Worm (Caenorhabditis elegans) whole organism, L4 larva: Measurements from ENCODE around the gene glb-20.

ENCODE experiments used
- F49E8.2 ChIP-seq: sonication (generic microtip); optimal IDR thresholded peaks from 2 replicates; lab custom pipeline; 2016; ENCODE audit warnings: missing compliant biosample characterization, mild to moderate bottlenecking, missing genetic modification characterization, borderline replicate concordance
- T26A8.4 ChIP-seq: fragments of 200-800 bp; sonication (Bioruptor generic); IDR thresholded peaks from 2 replicates; pipeline ENCODE4 v1.3.6; 2022; ENCODE audit warnings: missing genetic modification characterization, missing compliant biosample characterization
- ceh-32 ChIP-seq: sonication (generic microtip); optimal IDR thresholded peaks from 2 replicates; lab custom pipeline; 2016; ENCODE audit warnings: mild to moderate bottlenecking, missing genetic modification characterization, missing compliant biosample characterization; ENCODE audit not compliant: poor library complexity
- ceh-82 ChIP-seq: sonication (generic microtip); optimal IDR thresholded peaks from 2 replicates; lab custom pipeline; 2017; ENCODE audit warnings: missing biosample characterization, missing genetic modification characterization
- ces-1 ChIP-seq: fragments of 150-350 bp; sonication (generic microtip); optimal IDR thresholded peaks from 4 replicates; lab custom pipeline; 2014; ENCODE audit warnings: missing biosample characterization, missing genetic modification reagents, missing genetic modification characterization
- hlh-30 ChIP-seq: sonication (generic microtip); optimal IDR thresholded peaks from 2 replicates; lab custom pipeline; 2017; ENCODE audit warnings: antibody characterized with exemption, mild to moderate bottlenecking, missing genetic modification characterization, missing compliant biosample characterization; ENCODE audit not compliant: insufficient read depth
- nhr-11 ChIP-seq: fragments of 150-350 bp; optimal IDR thresholded peaks from 2 replicates; lab custom pipeline; 2014; ENCODE audit warnings: missing biosample characterization, missing genetic modification characterization
- php-3 ChIP-seq: fragments of 200-800 bp; sonication (Bioruptor generic); IDR thresholded peaks from 2 replicates; pipeline ENCODE4 v1.3.6; 2022; ENCODE audit warnings: missing genetic modification reagents, missing genetic modification characterization, missing compliant biosample characterization
- skn-1 ChIP-seq: fragments of 150-350 bp; optimal IDR thresholded peaks from 2 replicates; lab custom pipeline; 2014; ENCODE audit warnings: missing biosample characterization, missing genetic modification characterization
- snpc-1.2 ChIP-seq: fragments of 200-800 bp; sonication (Bioruptor generic); IDR thresholded peaks from 2 replicates; pipeline ENCODE4 v1.3.6; 2022; ENCODE audit warnings: missing genetic modification reagents, missing genetic modification characterization, missing compliant biosample characterization
- snpc-4 ChIP-seq: fragments of 150-350 bp; optimal IDR thresholded peaks from 2 replicates; lab custom pipeline; 2014; ENCODE audit warnings: missing biosample characterization, missing genetic modification characterization
- unc-39 ChIP-seq: sonication (generic microtip); optimal IDR thresholded peaks from 2 replicates; lab custom pipeline; 2017; ENCODE audit warnings: missing biosample characterization, missing genetic modification characterization

ce11 chrX:13536759-13537158 is 19.2 kb downstream of the glb-20 start, which contains the start of gene R01E6.5:
- no peak for TF ChIP-seq skn-1 (tag; lab: Kevin White, UChicago)
- TF ChIP-seq F49E8.2 (tag; lab: Kevin White, UChicago): no peak
- TF ChIP-seq nhr-11: no peak
- no peak for TF ChIP-seq T26A8.4 (GFP tag; lab: Robert Waterston, UW)
- no peak for TF ChIP-seq unc-39 (tag; lab: Kevin White, UChicago)
- TF ChIP-seq ces-1 (GFP tag; lab: Kevin White, UChicago): no peak
- TF ChIP-seq hlh-30 (tag; lab: Kevin White, UChicago): no peak
- TF ChIP-seq ceh-32 (tag; lab: Kevin White, UChicago): no peak
- no peak for TF ChIP-seq php-3 (GFP tag; lab: Robert Waterston, UW)
- TF ChIP-seq snpc-4 (tag; lab: Kevin White, UChicago): no peak
- no peak for TF ChIP-seq snpc-1.2 (GFP tag; lab: Robert Waterston, UW)
- no peak for TF ChIP-seq ceh-82 (tag; lab: Kevin White, UChicago)
